Fruit fly (Drosophila melanogaster) Kc167 (cell line): ENCODE data around the gene betaTub85D.

ENCODE experiments used
- Myc ChIP-seq: fragments of >200 bp; optimal IDR thresholded peaks from 2 replicates; lab custom pipeline; 2017; ENCODE audit warnings: missing external identifiers
- Sin3A ChIP-seq: fragments of >200 bp; optimal IDR thresholded peaks from 2 replicates; lab custom pipeline; 2018; ENCODE audit warnings: missing external identifiers
- h ChIP-seq: fragments of >200 bp; optimal IDR thresholded peaks from 3 replicates; lab custom pipeline; 2018; ENCODE audit warnings: missing external identifiers
- insv ChIP-seq: fragments of >200 bp; optimal IDR thresholded peaks from 3 replicates; lab custom pipeline; 2018; ENCODE audit warnings: missing external identifiers
- psq ChIP-seq: fragments of >200 bp; optimal IDR thresholded peaks from 2 replicates; lab custom pipeline; 2017; ENCODE audit warnings: missing external identifiers
- ttk ChIP-seq: sonication (Bioruptor generic); optimal IDR thresholded peaks from 2 replicates; lab custom pipeline; 2017; ENCODE audit warnings: missing external identifiers

betaTub85D gene

dm6 chr3R:9410182-9410581 lies at the start of gene betaTub85D:
Gene betaTub85D, minus strand, starts transcription at chr3R:9410282.
- TF ChIP-seq Myc (lab: Kevin White, UChicago): no peak
- TF ChIP-seq Sin3A (lab: Kevin White, UChicago): no peak
- no peak for TF ChIP-seq insv (lab: Kevin White, UChicago)
- no peak for TF ChIP-seq psq (lab: Kevin White, UChicago)
- no peak for TF ChIP-seq h (lab: Kevin White, UChicago)
- TF ChIP-seq ttk: no peak

- TF ChIP-seq ttk (no peak), insv (lab: Kevin White, UChicago) (no peak), psq (lab: Kevin White, UChicago) (no peak), Myc (lab: Kevin White, UChicago) (no peak), Sin3A (lab: Kevin White, UChicago) (no peak), h (lab: Kevin White, UChicago) (no peak)
Measured at dm6 chr3R:9456373-9456772, 46.3 kb upstream of the betaTub85D start, which contains the start of gene GstZ1. Gene GstZ1, minus strand, starts transcription at chr3R:9456546.

DNA sequence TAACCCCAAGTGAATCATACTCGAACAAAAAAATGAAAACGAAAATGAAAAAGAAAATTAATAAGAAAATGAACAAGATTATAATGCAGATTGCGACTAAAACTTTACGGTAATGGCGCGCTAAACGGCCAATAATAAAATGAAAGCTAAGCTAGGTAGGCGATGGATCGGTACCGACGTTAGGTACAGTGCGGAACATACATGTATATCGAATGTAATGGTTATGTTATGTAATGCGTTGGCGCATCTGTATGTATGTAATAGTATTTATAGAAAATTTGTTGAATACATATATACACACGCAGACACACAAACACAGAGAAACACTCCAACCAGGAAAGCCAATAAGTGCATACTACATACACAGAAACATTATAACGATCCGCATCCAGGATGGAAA lies 44.9 kb upstream of the betaTub85D start:
- TF ChIP-seq h (lab: Kevin White, UChicago) (no peak), psq (lab: Kevin White, UChicago) (no peak), ttk (no peak), Sin3A (lab: Kevin White, UChicago) (no peak), Myc (lab: Kevin White, UChicago) (no peak), insv (lab: Kevin White, UChicago) (no peak)

- TF ChIP-seq Sin3A (lab: Kevin White, UChicago): no peak
- TF ChIP-seq Myc (lab: Kevin White, UChicago): no peak
- no peak for TF ChIP-seq insv (lab: Kevin White, UChicago)
- TF ChIP-seq psq (lab: Kevin White, UChicago): no peak
- no peak for TF ChIP-seq ttk
- no peak for TF ChIP-seq h (lab: Kevin White, UChicago)
Measured at dm6 chr3R:9450672-9451071, 40.6 kb upstream of the betaTub85D start.

DNA sequence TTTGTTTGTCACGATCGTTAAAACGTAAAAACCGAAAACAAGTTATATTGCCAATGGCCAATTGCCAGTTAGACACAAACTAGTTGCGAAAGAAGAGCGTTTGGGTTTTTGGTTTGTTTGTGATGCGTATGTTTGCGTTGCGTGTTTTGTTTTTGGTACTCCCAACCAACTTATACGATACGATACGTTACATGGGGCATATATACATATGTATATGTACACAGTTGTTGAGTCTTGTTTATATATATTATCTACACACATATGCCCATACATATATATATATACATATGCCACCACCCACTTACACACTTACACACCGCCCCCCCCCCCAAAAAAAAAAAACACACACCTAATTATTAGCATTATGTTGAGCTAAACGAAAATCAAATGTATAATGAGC lies 38.2 kb upstream of the betaTub85D start:
- TF ChIP-seq psq (lab: Kevin White, UChicago) (no peak), insv (lab: Kevin White, UChicago) (no peak), Myc (lab: Kevin White, UChicago) (no peak), ttk (no peak), h (lab: Kevin White, UChicago) (no peak), Sin3A (lab: Kevin White, UChicago) (no peak)

- TF ChIP-seq psq (lab: Kevin White, UChicago) (no peak), Sin3A (lab: Kevin White, UChicago) (no peak), h (lab: Kevin White, UChicago) (no peak), ttk (no peak), Myc (lab: Kevin White, UChicago) (no peak), insv (lab: Kevin White, UChicago) (no peak)
Measured at dm6 chr3R:9441996-9442395, 31.9 kb upstream of the betaTub85D start.

- TF ChIP-seq Myc (lab: Kevin White, UChicago): no peak
- TF ChIP-seq ttk: no peak
- TF ChIP-seq insv (lab: Kevin White, UChicago): no peak
- no peak for TF ChIP-seq psq (lab: Kevin White, UChicago)
- no peak for TF ChIP-seq Sin3A (lab: Kevin White, UChicago)
- TF ChIP-seq h (lab: Kevin White, UChicago): no peak
Measured at dm6 chr3R:9441134-9441533, 31.1 kb upstream of the betaTub85D start.

DNA sequence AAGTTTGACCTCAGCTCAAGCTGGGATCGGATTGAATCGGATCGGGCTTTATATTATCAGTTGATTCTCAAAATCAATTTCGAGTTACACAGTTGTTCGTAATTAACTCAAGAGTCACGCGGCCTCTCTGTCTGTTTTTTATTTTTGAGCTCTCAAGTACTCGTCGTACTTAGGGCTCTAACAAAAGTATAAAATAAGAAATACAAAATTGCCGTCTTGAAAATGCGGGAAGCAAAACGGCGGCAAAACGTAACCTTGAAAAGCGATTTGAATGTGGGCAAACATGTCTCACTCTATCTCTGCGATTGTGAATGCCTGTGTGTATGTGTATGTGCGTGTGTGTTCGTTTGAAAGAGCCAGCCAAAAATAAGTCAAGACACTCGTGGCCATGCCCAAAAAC lies 27.5 kb upstream of the betaTub85D start:
- TF ChIP-seq psq (lab: Kevin White, UChicago) (no peak), insv (lab: Kevin White, UChicago) (no peak), h (lab: Kevin White, UChicago) (no peak), Myc (lab: Kevin White, UChicago) (no peak), ttk (no peak), Sin3A (lab: Kevin White, UChicago) (no peak)

- no peak for TF ChIP-seq ttk
- TF ChIP-seq h (lab: Kevin White, UChicago): no peak
- no peak for TF ChIP-seq Myc (lab: Kevin White, UChicago)
- TF ChIP-seq insv (lab: Kevin White, UChicago): no peak
- no peak for TF ChIP-seq psq (lab: Kevin White, UChicago)
- TF ChIP-seq Sin3A (lab: Kevin White, UChicago): no peak
Measured at dm6 chr3R:9436358-9436972, 26.4 kb upstream of the betaTub85D start.

dm6 chr3R:9435898-9436297 lies 25.8 kb upstream of the betaTub85D start:
- TF ChIP-seq ttk (no peak), insv (lab: Kevin White, UChicago) (no peak), psq (lab: Kevin White, UChicago) (no peak), Myc (lab: Kevin White, UChicago) (no peak), h (lab: Kevin White, UChicago) (no peak)

- no peak for TF ChIP-seq ttk
- no peak for TF ChIP-seq Sin3A (lab: Kevin White, UChicago)
Measured at dm6 chr3R:9434543-9435407, 24.7 kb upstream of the betaTub85D start.

- no peak for TF ChIP-seq ttk
- TF ChIP-seq psq (lab: Kevin White, UChicago): no peak
- TF ChIP-seq Myc (lab: Kevin White, UChicago): no peak
- TF ChIP-seq Sin3A (lab: Kevin White, UChicago): no peak
- TF ChIP-seq h (lab: Kevin White, UChicago): no peak
- TF ChIP-seq insv (lab: Kevin White, UChicago): no peak
Measured at dm6 chr3R:9433774-9434173, 23.7 kb upstream of the betaTub85D start.
